Worm (Caenorhabditis elegans) whole organism, L2 larva: Measurements from ENCODE around the gene str-78.
"Not testable (repeated sequence)": the region's sequence is repeated elsewhere in the genome, so short reads cannot be mapped to it uniquely, and the experiment has no call there.

Source experiments
- C34F6.9 ChIP-seq: fragments of 150-350 bp; optimal IDR thresholded peaks from 2 replicates; lab custom pipeline; 2014; ENCODE audit warnings: missing biosample characterization, missing genetic modification characterization
- F13H6.1 ChIP-seq: sonication (generic microtip); optimal IDR thresholded peaks from 2 replicates; lab custom pipeline; 2016; ENCODE audit warnings: missing genetic modification characterization, missing compliant biosample characterization
- R02D3.7 ChIP-seq: fragments of 150-350 bp; optimal IDR thresholded peaks from 2 replicates; lab custom pipeline; 2014; ENCODE audit warnings: missing biosample characterization, missing genetic modification characterization
- ZK546.5 ChIP-seq: sonication (generic microtip); optimal IDR thresholded peaks from 2 replicates; lab custom pipeline; 2017; ENCODE audit warnings: missing biosample characterization, missing genetic modification characterization
- alr-1 ChIP-seq: fragments of 150-350 bp; optimal IDR thresholded peaks from 2 replicates; lab custom pipeline; 2014; ENCODE audit warnings: missing biosample characterization, missing genetic modification characterization
- aly-2 ChIP-seq: fragments of 150-350 bp; optimal IDR thresholded peaks from 2 replicates; lab custom pipeline; 2014; ENCODE audit warnings: missing biosample characterization, missing genetic modification characterization
- ama-1 ChIP-seq: fragments of 150-350 bp; optimal IDR thresholded peaks from 2 replicates; lab custom pipeline; 2018; ENCODE audit warnings: inconsistent platforms
- blmp-1 ChIP-seq: sonication (generic microtip); optimal IDR thresholded peaks from 2 replicates; lab custom pipeline; 2017; ENCODE audit warnings: missing genetic modification characterization, mild to moderate bottlenecking, missing compliant biosample characterization, antibody characterized with exemption, moderate library complexity; ENCODE audit not compliant: insufficient read depth
- ceh-82 ChIP-seq: fragments of 150-350 bp; optimal IDR thresholded peaks from 2 replicates; lab custom pipeline; 2014; ENCODE audit warnings: missing biosample characterization, missing genetic modification characterization
- crh-2 ChIP-seq: sonication (generic microtip); optimal IDR thresholded peaks from 2 replicates; lab custom pipeline; 2017; ENCODE audit warnings: missing biosample characterization, missing genetic modification characterization
- dmd-4 ChIP-seq: sonication (generic microtip); optimal IDR thresholded peaks from 2 replicates; lab custom pipeline; 2017; ENCODE audit warnings: missing biosample characterization, missing genetic modification characterization
- elt-3 ChIP-seq: sonication (generic microtip); optimal IDR thresholded peaks from 2 replicates; lab custom pipeline; 2017; ENCODE audit warnings: missing biosample characterization, missing genetic modification characterization
- gmeb-1 ChIP-seq: fragments of 150-350 bp; optimal IDR thresholded peaks from 2 replicates; lab custom pipeline; 2014; ENCODE audit warnings: missing biosample characterization, missing genetic modification characterization
- lsy-2 ChIP-seq, 2 experiments: fragments of 150-350 bp in 1 of 2; sonication (generic microtip) in 1 of 2; optimal IDR thresholded peaks; 2 replicates each; lab custom pipeline; 2014 to 2017; ENCODE audit warnings: missing biosample characterization in 2 of 2, missing genetic modification characterization in 2 of 2
- mbf-1 ChIP-seq: sonication (generic microtip); optimal IDR thresholded peaks from 2 replicates; lab custom pipeline; 2017; ENCODE audit warnings: missing biosample characterization, missing genetic modification characterization
- mdl-1 ChIP-seq, 2 experiments: fragments of 150-350 bp in 1 of 2; sonication (generic microtip) in 1 of 2; optimal IDR thresholded peaks; 2 replicates each; lab custom pipeline; 2017; ENCODE audit warnings: missing biosample characterization in 2 of 2, missing genetic modification characterization in 2 of 2
- nhr-11 ChIP-seq: fragments of 150-350 bp; optimal IDR thresholded peaks from 2 replicates; lab custom pipeline; 2014; ENCODE audit warnings: missing biosample characterization, missing genetic modification characterization
- nhr-12 ChIP-seq: fragments of 150-350 bp; optimal IDR thresholded peaks from 2 replicates; lab custom pipeline; 2014; ENCODE audit warnings: missing biosample characterization, missing genetic modification characterization
- nhr-129 ChIP-seq: fragments of 150-350 bp; optimal IDR thresholded peaks from 2 replicates; lab custom pipeline; 2014; ENCODE audit warnings: missing biosample characterization, missing genetic modification characterization
- nhr-21 ChIP-seq: fragments of 150-350 bp; optimal IDR thresholded peaks from 2 replicates; lab custom pipeline; 2014; ENCODE audit warnings: missing biosample characterization, missing genetic modification characterization
- nhr-23 ChIP-seq: fragments of 150-350 bp; optimal IDR thresholded peaks from 2 replicates; lab custom pipeline; 2014; ENCODE audit warnings: missing biosample characterization, missing genetic modification reagents, missing genetic modification characterization
- nhr-237 ChIP-seq: fragments of 150-350 bp; optimal IDR thresholded peaks from 2 replicates; lab custom pipeline; 2014; ENCODE audit warnings: missing biosample characterization, missing genetic modification characterization
- nhr-6 ChIP-seq: fragments of 150-350 bp; optimal IDR thresholded peaks from 2 replicates; lab custom pipeline; 2014; ENCODE audit warnings: missing biosample characterization, missing genetic modification characterization
- nhr-77 ChIP-seq: fragments of 150-350 bp; optimal IDR thresholded peaks from 2 replicates; lab custom pipeline; 2014; ENCODE audit warnings: missing biosample characterization, missing genetic modification characterization
- sem-4 ChIP-seq: fragments of 150-350 bp; optimal IDR thresholded peaks from 2 replicates; lab custom pipeline; 2014; ENCODE audit warnings: missing biosample characterization, missing genetic modification reagents, missing genetic modification characterization
- skn-1 ChIP-seq: sonication (generic microtip); optimal IDR thresholded peaks from 2 replicates; lab custom pipeline; 2017; ENCODE audit warnings: missing biosample characterization, missing genetic modification characterization
- unc-39 ChIP-seq: fragments of 150-350 bp; optimal IDR thresholded peaks from 2 replicates; lab custom pipeline; 2014; ENCODE audit warnings: missing biosample characterization, missing genetic modification characterization
- ztf-1 ChIP-seq: fragments of 200-800 bp; sonication (Bioruptor generic); conservative IDR thresholded peaks from 2 replicates; pipeline ENCODE4 v1.3.6; 2022; ENCODE audit warnings: missing genetic modification characterization, missing compliant biosample characterization
- ztf-11 ChIP-seq: sonication (generic microtip); optimal IDR thresholded peaks from 2 replicates; lab custom pipeline; 2017; ENCODE audit warnings: missing biosample characterization, missing genetic modification characterization
- ztf-4 ChIP-seq: fragments of 150-350 bp; optimal IDR thresholded peaks from 2 replicates; lab custom pipeline; 2014; ENCODE audit warnings: missing biosample characterization, missing genetic modification characterization

The str-78 gene

ce11 chrIV:15168442-15168841 lies 21.4 kb upstream of the str-78 start:
- TF ChIP-seq unc-39 (tag; lab: Kevin White, UChicago) (no peak), nhr-237 (tag; lab: Kevin White, UChicago) (no peak), dmd-4 (no peak), nhr-6 (tag; lab: Kevin White, UChicago) (no peak), mbf-1 (no peak), ZK546.5 (no peak), elt-3 (tag; lab: Kevin White, UChicago) (no peak), ztf-4 (tag; lab: Kevin White, UChicago) (no peak)

DNA sequence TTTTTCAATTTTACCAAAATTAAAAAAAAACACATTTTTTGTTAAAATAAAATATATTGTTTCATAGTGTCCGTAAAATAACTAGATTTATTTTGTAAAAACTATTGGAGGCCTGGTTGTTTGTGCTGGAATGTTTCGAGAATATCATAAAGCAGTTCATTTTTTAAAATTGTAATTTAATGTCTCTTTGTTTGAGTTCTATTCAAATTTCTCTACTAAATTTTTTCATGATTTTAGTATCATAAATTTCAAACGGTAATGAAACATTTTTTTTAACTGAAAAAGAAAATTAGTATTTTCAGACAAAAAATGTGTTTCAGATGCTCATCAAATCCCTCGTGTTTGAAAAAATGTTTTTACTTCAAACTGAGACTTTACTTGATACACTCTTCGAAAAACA lies 18.6 kb upstream of the str-78 start:
- TF ChIP-seq nhr-21 (tag; lab: Kevin White, UChicago) (no peak), nhr-129 (tag; lab: Kevin White, UChicago) (no peak), ama-1 (lab: Kevin White, UChicago) (no peak), ZK546.5 (no peak), alr-1 (tag; lab: Kevin White, UChicago) (no peak), ztf-1 (GFP tag; lab: Robert Waterston, UW) (no peak), F13H6.1 (tag; lab: Kevin White, UChicago) (no peak), mdl-1 (tag; optimal IDR thresholded peaks at IDR 0.05; lab: Kevin White, UChicago) (no peak), lsy-2 (tag; optimal IDR thresholded peaks at IDR 0.05; lab: Kevin White, UChicago) (no peak), ztf-11 (no peak), elt-3 (tag; lab: Kevin White, UChicago) (no peak), crh-2 (tag; lab: Kevin White, UChicago) (no peak), C34F6.9 (tag; lab: Kevin White, UChicago) (no peak), ceh-82 (tag; lab: Kevin White, UChicago) (no peak), R02D3.7 (no peak)
- TF ChIP-seq, all 48 proteins: peak for 0

ce11 chrIV:15140832-15141231 lies 6.2 kb downstream of the str-78 start, which contains the start of gene srg-51:
TSS of gene srg-51 (minus strand) at chrIV:15140932.
- TF ChIP-seq skn-1 (tag; lab: Kevin White, UChicago), result no peak
- no peak for TF ChIP-seq sem-4 (tag; lab: Kevin White, UChicago)
- no peak for TF ChIP-seq ztf-11
- no peak for TF ChIP-seq gmeb-1

DNA sequence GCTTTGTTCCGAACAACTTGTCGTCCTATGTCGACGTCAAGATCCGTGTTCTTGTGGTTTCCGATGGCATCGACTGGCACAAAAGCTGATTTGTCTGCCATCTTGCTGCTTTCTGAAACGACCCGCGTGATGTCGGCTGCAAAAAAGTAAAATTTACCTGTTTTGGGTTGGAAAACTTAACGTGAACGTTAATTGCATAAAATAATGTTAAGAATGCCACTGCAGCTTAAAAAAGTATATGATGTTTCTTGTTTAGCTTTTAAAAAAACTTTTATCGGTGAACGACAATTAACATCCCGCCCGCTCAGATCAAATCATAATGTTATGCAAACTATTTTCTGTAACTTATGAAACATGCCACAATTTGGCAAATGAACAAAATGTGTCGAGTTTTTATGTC lies 13.1 kb downstream of the str-78 start, which contains the start of gene M199.8:
Gene M199.8, minus strand, starts transcription at position 101 of the 400 bp plus-strand sequence.
- TF ChIP-seq ama-1 (lab: Kevin White, UChicago); blmp-1 (tag; lab: Kevin White, UChicago); mbf-1: not testable (repeated sequence)

ce11 chrIV:15131697-15132096 lies 15.3 kb downstream of the str-78 start, which contains the start of gene col-135:
TSS of gene col-135 (minus strand) at chrIV:15131797.
- TF ChIP-seq aly-2 (tag; lab: Kevin White, UChicago) (no peak), ztf-4 (tag; lab: Kevin White, UChicago) (no peak), ama-1 (lab: Kevin White, UChicago) (no peak), nhr-21 (tag; lab: Kevin White, UChicago) (no peak), nhr-11 (tag; lab: Kevin White, UChicago) (no peak), gmeb-1 (no peak), nhr-23 (tag; lab: Kevin White, UChicago) (no peak), nhr-77 (tag; lab: Kevin White, UChicago) (no peak), nhr-129 (tag; lab: Kevin White, UChicago) (no peak), C34F6.9 (tag; lab: Kevin White, UChicago) (no peak), mdl-1 (tag; optimal IDR thresholded peaks at IDR 0.05; lab: Kevin White, UChicago) (no peak)

- TF ChIP-seq skn-1 (tag; lab: Kevin White, UChicago) (no peak), sem-4 (tag; lab: Kevin White, UChicago) (no peak), blmp-1 (tag; lab: Kevin White, UChicago) (no peak), nhr-11 (tag; lab: Kevin White, UChicago) (no peak), mbf-1 (no peak), ama-1 (lab: Kevin White, UChicago) (no peak), elt-3 (tag; lab: Kevin White, UChicago) (no peak), nhr-129 (tag; lab: Kevin White, UChicago) (no peak), C34F6.9 (tag; lab: Kevin White, UChicago) (no peak), nhr-12 (no peak)
Measured at ce11 chrIV:15127731-15128130, 19.3 kb downstream of the str-78 start, which contains the start of gene M199.9. TSS of gene M199.9 (minus strand) at chrIV:15127831.
